Worm (Caenorhabditis elegans) whole organism, young adult: ENCODE data around the gene C54E10.7.

Experiments used
- B0019.2 ChIP-seq: fragments of 200-800 bp; sonication (Bioruptor generic); conservative IDR thresholded peaks from 2 replicates; pipeline ENCODE4 v1.3.6; 2022; ENCODE audit warnings: missing genetic modification reagents, missing genetic modification characterization, missing compliant biosample characterization
- B0261.1 ChIP-seq: sonication (generic microtip); optimal IDR thresholded peaks from 2 replicates; lab custom pipeline; 2016; ENCODE audit warnings: mild to moderate bottlenecking, missing genetic modification characterization, moderate library complexity, missing compliant biosample characterization
- C17E4.6 ChIP-seq: fragments of 200-800 bp; sonication (Bioruptor generic); IDR thresholded peaks from 2 replicates; pipeline ENCODE4 v1.3.6; 2022; ENCODE audit warnings: missing genetic modification reagents, missing genetic modification characterization, missing compliant biosample characterization
- F22D6.2 ChIP-seq: sonication (generic microtip); optimal IDR thresholded peaks from 2 replicates; lab custom pipeline; 2016; ENCODE audit warnings: mild to moderate bottlenecking, missing genetic modification characterization, missing compliant biosample characterization
- F33H1.4 ChIP-seq: fragments of 200-800 bp; sonication (Bioruptor generic); IDR thresholded peaks from 2 replicates; pipeline ENCODE4 v1.3.6; 2022; ENCODE audit warnings: missing genetic modification reagents, missing genetic modification characterization, missing compliant biosample characterization
- F39B2.1 ChIP-seq: fragments of 200-800 bp; sonication (Bioruptor generic); IDR thresholded peaks from 2 replicates; pipeline ENCODE4 v1.3.6; 2022; ENCODE audit warnings: missing genetic modification reagents, missing genetic modification characterization, missing compliant biosample characterization
- F57A8.1 ChIP-seq: fragments of 200-800 bp; sonication (Bioruptor generic); optimal IDR thresholded peaks from 2 replicates; lab custom pipeline; 2018; ENCODE audit warnings: mild to moderate bottlenecking, missing genetic modification characterization, moderate library complexity, missing compliant biosample characterization
- F57C9.4 ChIP-seq: sonication (generic microtip); optimal IDR thresholded peaks from 2 replicates; lab custom pipeline; 2017; ENCODE audit warnings: mild to moderate bottlenecking, missing genetic modification characterization, missing compliant biosample characterization
- K11D2.4 ChIP-seq: fragments of 200-800 bp; sonication (Bioruptor generic); IDR thresholded peaks from 2 replicates; pipeline ENCODE4 v1.3.6; 2022; ENCODE audit warnings: missing genetic modification reagents, missing genetic modification characterization, missing compliant biosample characterization
- Y53F4B.3 ChIP-seq: fragments of 200-800 bp; sonication (Bioruptor generic); IDR thresholded peaks from 2 replicates; pipeline ENCODE4 v1.3.6; 2022; ENCODE audit warnings: missing genetic modification reagents, missing genetic modification characterization, missing compliant biosample characterization
- Y53G8AR.9 ChIP-seq: fragments of 200-800 bp; sonication (Bioruptor generic); conservative IDR thresholded peaks from 2 replicates; pipeline ENCODE4 v1.3.6; 2022; ENCODE audit warnings: missing genetic modification reagents, missing genetic modification characterization, missing compliant biosample characterization
- Y79H2A.3 ChIP-seq: fragments of 200-800 bp; sonication (Bioruptor generic); conservative IDR thresholded peaks from 2 replicates; pipeline ENCODE4 v1.3.6; 2022; ENCODE audit warnings: missing genetic modification reagents, missing genetic modification characterization, missing compliant biosample characterization
- akir-1 ChIP-seq: fragments of 200-800 bp; sonication (Bioruptor generic); optimal IDR thresholded peaks from 2 replicates; lab custom pipeline; 2018; ENCODE audit warnings: mild to moderate bottlenecking, missing genetic modification characterization, moderate library complexity, missing compliant biosample characterization
- aptf-2 ChIP-seq: fragments of 200-800 bp; sonication (Bioruptor generic); conservative IDR thresholded peaks from 2 replicates; pipeline ENCODE4 v1.3.6; 2022; ENCODE audit warnings: missing genetic modification reagents, missing genetic modification characterization, missing compliant biosample characterization
- attf-5 ChIP-seq: fragments of 200-800 bp; sonication (Bioruptor generic); optimal IDR thresholded peaks from 2 replicates; lab custom pipeline; 2018; ENCODE audit warnings: mild to moderate bottlenecking, missing genetic modification characterization, missing compliant biosample characterization
- attf-6 ChIP-seq: fragments of 200-800 bp; sonication (Bioruptor generic); IDR thresholded peaks from 2 replicates; pipeline ENCODE4 v1.3.6; 2022; ENCODE audit warnings: missing genetic modification reagents, missing genetic modification characterization, missing compliant biosample characterization
- bed-1 ChIP-seq: fragments of 200-800 bp; sonication (Bioruptor generic); IDR thresholded peaks from 2 replicates; pipeline ENCODE4 v1.3.6; 2022; ENCODE audit warnings: missing genetic modification reagents, missing genetic modification characterization, missing compliant biosample characterization
- cebp-1 ChIP-seq, 2 experiments: fragments of 200-800 bp in 1 of 2; sonication (Bioruptor generic) in 1 of 2; sonication (generic microtip) in 1 of 2; IDR thresholded peaks in 1 of 2; optimal IDR thresholded peaks in 1 of 2; 2 replicates each; pipeline versions ENCODE4 v1.3.6 to Lab custom; 2017 to 2022; ENCODE audit warnings: missing compliant biosample characterization in 2 of 2, missing genetic modification characterization in 2 of 2, mild to moderate bottlenecking in 1 of 2, missing genetic modification reagents in 1 of 2, moderate library complexity in 1 of 2
- ceh-58 ChIP-seq: fragments of 200-800 bp; sonication (Bioruptor generic); IDR thresholded peaks from 2 replicates; pipeline ENCODE4 v1.3.6; 2022; ENCODE audit warnings: missing genetic modification characterization, missing compliant biosample characterization
- dox-1 ChIP-seq: fragments of 200-800 bp; sonication (Bioruptor generic); IDR thresholded peaks from 2 replicates; pipeline ENCODE4 v1.3.6; 2022; ENCODE audit warnings: missing genetic modification reagents, missing genetic modification characterization, missing compliant biosample characterization
- hlh-12 ChIP-seq: sonication (generic microtip); optimal IDR thresholded peaks from 2 replicates; lab custom pipeline; 2016; ENCODE audit warnings: missing genetic modification characterization, missing compliant biosample characterization
- hmg-1.2 ChIP-seq: fragments of 200-800 bp; sonication (Bioruptor generic); IDR thresholded peaks from 2 replicates; pipeline ENCODE4 v1.3.6; 2022; ENCODE audit warnings: missing genetic modification reagents, missing genetic modification characterization, missing compliant biosample characterization
- hrde-1 ChIP-seq: sonication (generic microtip); optimal IDR thresholded peaks from 2 replicates; lab custom pipeline; 2016; ENCODE audit warnings: missing genetic modification characterization, mild to moderate bottlenecking, missing compliant biosample characterization, moderate library complexity, missing genotype, missing genetic modification reagents, borderline replicate concordance
- lin-35 ChIP-seq, 3 experiments: fragments of 150-350 bp in 2 of 3; sonication (generic microtip) in 1 of 3; optimal IDR thresholded peaks; 2 replicates each; lab custom pipeline; 2014 to 2018; ENCODE audit warnings: missing biosample characterization in 3 of 3, missing genetic modification characterization in 3 of 3, missing genetic modification reagents in 3 of 3
- madf-3 ChIP-seq: fragments of 200-800 bp; sonication (Bioruptor generic); IDR thresholded peaks from 2 replicates; pipeline ENCODE4 v1.3.6; 2022; ENCODE audit warnings: missing genetic modification reagents, missing genetic modification characterization, missing compliant biosample characterization
- madf-6 ChIP-seq: fragments of 200-800 bp; sonication (Bioruptor generic); IDR thresholded peaks from 2 replicates; pipeline ENCODE4 v1.3.6; 2022; ENCODE audit warnings: missing genetic modification reagents, missing genetic modification characterization, missing compliant biosample characterization
- nfya-2 ChIP-seq: fragments of 200-800 bp; sonication (Bioruptor generic); IDR thresholded peaks from 2 replicates; pipeline ENCODE4 v1.3.6; 2022; ENCODE audit warnings: missing genetic modification reagents, missing genetic modification characterization, missing compliant biosample characterization
- nhr-27 ChIP-seq: fragments of 200-800 bp; sonication (Bioruptor generic); optimal IDR thresholded peaks from 2 replicates; lab custom pipeline; 2018; ENCODE audit warnings: mild to moderate bottlenecking, missing genetic modification characterization, moderate library complexity, missing compliant biosample characterization
- nhr-80 ChIP-seq: sonication (generic microtip); optimal IDR thresholded peaks from 2 replicates; lab custom pipeline; 2016; ENCODE audit warnings: missing genetic modification characterization, missing compliant biosample characterization
- nhr-90 ChIP-seq: sonication (generic microtip); optimal IDR thresholded peaks from 2 replicates; lab custom pipeline; 2016; ENCODE audit warnings: missing genotype, mild to moderate bottlenecking, missing genetic modification characterization, missing compliant biosample characterization
- pbrm-1 ChIP-seq: fragments of 200-800 bp; sonication (Bioruptor generic); IDR thresholded peaks from 2 replicates; pipeline ENCODE4 v1.3.6; 2022; ENCODE audit warnings: missing genetic modification reagents, missing genetic modification characterization, missing compliant biosample characterization
- pha-4 ChIP-seq: fragments of 150-350 bp; sonication (generic microtip); optimal IDR thresholded peaks from 2 replicates; lab custom pipeline; 2014; ENCODE audit warnings: missing biosample characterization, missing genetic modification reagents, missing genetic modification characterization
- rcor-1 ChIP-seq: fragments of 200-800 bp; sonication (Bioruptor generic); IDR thresholded peaks from 2 replicates; pipeline ENCODE4 v1.3.6; 2022; ENCODE audit warnings: missing genetic modification reagents, missing genetic modification characterization, missing compliant biosample characterization
- rec-8 ChIP-seq, 2 experiments: sonication (generic microtip); optimal IDR thresholded peaks; 2 replicates each; lab custom pipeline; 2016; ENCODE audit warnings: mild to moderate bottlenecking in 2 of 2, missing genetic modification characterization in 2 of 2, missing genetic modification reagents in 2 of 2, missing genotype in 2 of 2, missing biosample characterization in 1 of 2, missing compliant biosample characterization in 1 of 2, moderate library complexity in 1 of 2
- rpc-1 ChIP-seq, 2 experiments: fragments of 150-350 bp in 1 of 2; sonication (generic microtip) in 1 of 2; optimal IDR thresholded peaks; 2 replicates each; lab custom pipeline; 2014 to 2018; ENCODE audit warnings: missing biosample characterization in 1 of 2, missing genetic modification characterization in 1 of 2, missing genetic modification reagents in 1 of 2, missing genotype in 1 of 2
- snpc-1.1 ChIP-seq: sonication (generic microtip); optimal IDR thresholded peaks from 2 replicates; lab custom pipeline; 2017; ENCODE audit warnings: missing genetic modification characterization, mild to moderate bottlenecking, missing compliant biosample characterization, antibody characterized with exemption, moderate library complexity, missing genotype, missing genetic modification reagents; ENCODE audit not compliant: insufficient read depth
- snpc-1.3 ChIP-seq: sonication (generic microtip); optimal IDR thresholded peaks from 2 replicates; lab custom pipeline; 2017; ENCODE audit warnings: missing genetic modification characterization, mild to moderate bottlenecking, missing compliant biosample characterization, antibody characterized with exemption, moderate library complexity, missing genotype, missing genetic modification reagents; ENCODE audit not compliant: insufficient read depth
- snpc-4 ChIP-seq, 5 experiments: fragments of 150-350 bp in 1 of 5; sonication (generic microtip) in 4 of 5; optimal IDR thresholded peaks; 2 replicates each; lab custom pipeline; 2014 to 2018; ENCODE audit warnings: missing genetic modification characterization in 5 of 5, missing biosample characterization in 3 of 5, antibody characterized with exemption in 2 of 5, mild to moderate bottlenecking in 2 of 5, missing compliant biosample characterization in 2 of 5, missing genotype in 2 of 5, moderate library complexity in 2 of 5, missing genetic modification reagents in 1 of 5
- tbp1 ChIP-seq: fragments of 200-800 bp; sonication (Bioruptor generic); optimal IDR thresholded peaks from 2 replicates; lab custom pipeline; 2018; ENCODE audit warnings: mild to moderate bottlenecking, missing genetic modification characterization, missing compliant biosample characterization
- unc-130 ChIP-seq: sonication (generic microtip); optimal IDR thresholded peaks from 2 replicates; lab custom pipeline; 2016; ENCODE audit warnings: missing genetic modification reagents, missing genetic modification characterization, missing compliant biosample characterization
- xnd-1 ChIP-seq: sonication (generic microtip); optimal IDR thresholded peaks from 2 replicates; lab custom pipeline; 2016; ENCODE audit warnings: missing genotype, missing genetic modification reagents, missing genetic modification characterization, missing compliant biosample characterization
- zfh-2 ChIP-seq: fragments of 200-800 bp; sonication (Bioruptor generic); conservative IDR thresholded peaks from 2 replicates; pipeline ENCODE4 v1.3.6; 2022; ENCODE audit warnings: missing genetic modification reagents, missing genetic modification characterization, missing compliant biosample characterization
- zim-3 ChIP-seq: sonication (generic microtip); optimal IDR thresholded peaks from 2 replicates; lab custom pipeline; 2017; ENCODE audit warnings: mild to moderate bottlenecking, missing genetic modification characterization, moderate library complexity, missing compliant biosample characterization
- ztf-22 ChIP-seq: fragments of 200-800 bp; sonication (Bioruptor generic); optimal IDR thresholded peaks from 2 replicates; lab custom pipeline; 2018; ENCODE audit warnings: mild to moderate bottlenecking, missing genetic modification characterization, moderate library complexity, missing compliant biosample characterization
- ztf-25 ChIP-seq: fragments of 200-800 bp; sonication (Bioruptor generic); IDR thresholded peaks from 2 replicates; pipeline ENCODE4 v1.3.6; 2022; ENCODE audit warnings: missing genetic modification reagents, missing genetic modification characterization, missing compliant biosample characterization
- ztf-28 ChIP-seq: fragments of 200-800 bp; sonication (Bioruptor generic); IDR thresholded peaks from 2 replicates; pipeline ENCODE4 v1.3.6; 2022; ENCODE audit warnings: missing genetic modification reagents, missing genetic modification characterization, missing compliant biosample characterization

C54E10.7 gene

ce11 chrV:18780605-18781004 is 30.9 kb upstream of the C54E10.7 start:
- TF ChIP-seq pbrm-1 (GFP tag; lab: Robert Waterston, UW) (no peak), attf-6 (no peak), rpc-1 (optimal IDR thresholded peaks at IDR 0.05; lab: Kevin White, UChicago) (peak; percentile 25), rpc-1 (tag; optimal IDR thresholded peaks at IDR 0.05; lab: Kevin White, UChicago) (peak; percentile 68), rec-8 (tag; optimal IDR thresholded peaks at IDR 0.05; lab: Kevin White, UChicago) (no peak), madf-6 (GFP tag; lab: Robert Waterston, UW) (no peak), F33H1.4 (GFP tag; lab: Robert Waterston, UW) (no peak), rcor-1 (GFP tag; lab: Robert Waterston, UW) (no peak), attf-5 (no peak), B0261.1 (tag; lab: Kevin White, UChicago) (peak; percentile 3), xnd-1 (no peak), zim-3 (tag; lab: Kevin White, UChicago) (no peak), snpc-1.3 (tag; lab: Kevin White, UChicago) (no peak), F39B2.1 (GFP tag; lab: Robert Waterston, UW) (no peak), pha-4 (tag; lab: Kevin White, UChicago) (no peak), nfya-2 (GFP tag; lab: Robert Waterston, UW) (no peak), Y79H2A.3 (GFP tag; lab: Robert Waterston, UW) (no peak), Y53F4B.3 (GFP tag; lab: Robert Waterston, UW) (no peak), tbp1 (GFP tag; lab: Kevin White, UChicago) (peak; percentile 73), ztf-25 (no peak), bed-1 (GFP tag; lab: Robert Waterston, UW) (no peak), F22D6.2 (no peak), F57A8.1 (GFP tag; lab: Kevin White, UChicago) (no peak), akir-1 (GFP tag; lab: Kevin White, UChicago) (no peak), F57C9.4 (tag; lab: Kevin White, UChicago) (no peak), B0019.2 (GFP tag; lab: Robert Waterston, UW) (no peak), C17E4.6 (no peak)

DNA sequence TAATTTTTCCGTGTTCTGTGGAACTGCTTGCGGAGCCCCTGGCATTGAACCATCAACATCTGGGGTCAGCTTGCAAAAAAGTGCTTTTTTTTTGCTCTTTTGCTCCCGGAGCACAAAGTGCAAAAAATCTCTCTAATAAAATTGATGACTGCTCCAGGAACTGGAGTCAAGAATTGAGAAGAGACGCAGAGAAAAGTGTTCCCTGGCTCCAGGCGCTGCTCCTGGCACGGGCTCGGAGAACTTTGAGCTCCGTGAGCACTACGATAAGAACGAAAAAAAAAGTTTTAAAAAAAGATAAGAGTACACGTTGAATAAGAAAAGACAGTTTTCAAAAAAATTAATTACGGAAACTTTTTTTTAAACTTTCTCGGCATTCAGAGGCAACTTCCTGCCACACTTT is 28.7 kb upstream of the C54E10.7 start:
- no peak for TF ChIP-seq snpc-4 (GFP tag; optimal IDR thresholded peaks at IDR 0.05; lab: Kevin White, UChicago)
- peak in 1 of 4 experiments; percentile 15 for TF ChIP-seq snpc-4 (tag; optimal IDR thresholded peaks at IDR 0.05; lab: Kevin White, UChicago)
- TF ChIP-seq dox-1 (GFP tag; lab: Robert Waterston, UW), result peak; percentile 61
- TF ChIP-seq zfh-2, result peak; percentile 48
- no peak for TF ChIP-seq K11D2.4
- TF ChIP-seq ztf-22 (GFP tag; lab: Kevin White, UChicago), result no peak
- no peak for TF ChIP-seq nhr-90 (tag; lab: Kevin White, UChicago)
- TF ChIP-seq nhr-27 (tag; lab: Kevin White, UChicago), result no peak
- peak; percentile 27; the same call in 1 of the 2 replicates for TF ChIP-seq hmg-1.2
- no peak for TF ChIP-seq Y53G8AR.9 (GFP tag; lab: Robert Waterston, UW)
- TF ChIP-seq hrde-1 (tag; lab: Kevin White, UChicago), result no peak
- TF ChIP-seq ztf-28, result no peak
- peak; percentile 76 for TF ChIP-seq nhr-80 (tag; lab: Kevin White, UChicago)
- no peak for TF ChIP-seq hlh-12 (tag; lab: Kevin White, UChicago)
- TF ChIP-seq madf-3 (GFP tag; lab: Robert Waterston, UW), result no peak
- TF ChIP-seq ceh-58 (GFP tag; lab: Robert Waterston, UW), result no peak
- no peak for TF ChIP-seq cebp-1 (GFP tag; IDR thresholded peaks at IDR 0.05; lab: Robert Waterston, UW)
- peak; percentile 32 for TF ChIP-seq cebp-1 (tag; optimal IDR thresholded peaks at IDR 0.05; lab: Kevin White, UChicago)
- TF ChIP-seq aptf-2 (GFP tag; lab: Robert Waterston, UW), result no peak
- no peak for TF ChIP-seq unc-130 (GFP tag; lab: Kevin White, UChicago)
- TF ChIP-seq lin-35 (GFP tag; optimal IDR thresholded peaks at IDR 0.05; lab: Kevin White, UChicago), result peak in 1 of 3 experiments; percentile 15
- TF ChIP-seq C17E4.6, result no peak
- no peak for TF ChIP-seq snpc-1.1 (tag; lab: Kevin White, UChicago)
